Fruit fly (Drosophila melanogaster) whole organism, embryonic: ENCODE results near the gene CG5535.

Experiments
- Bgb ChIP-seq: fragments of 200-800 bp; sonication (Bioruptor generic); IDR thresholded peaks from 2 replicates; pipeline ENCODE4 v1.3.6; 2022; ENCODE audit warnings: missing biosample characterization, missing genetic modification characterization; ENCODE audit not compliant: partially characterized antibody
- BtbVII ChIP-seq: fragments of 200-800 bp; sonication (Bioruptor generic); optimal IDR thresholded peaks from 3 replicates; lab custom pipeline; 2017; ENCODE audit warnings: missing biosample characterization, mild to moderate bottlenecking, missing genetic modification characterization
- Bteb2 ChIP-seq: fragments of 200-800 bp; sonication (Bioruptor generic); optimal IDR thresholded peaks from 2 replicates; lab custom pipeline; 2016; ENCODE audit warnings: missing biosample characterization, missing genetic modification characterization
- CG10959 ChIP-seq: fragments of 200-800 bp; sonication (Bioruptor generic); IDR thresholded peaks from 2 replicates; pipeline ENCODE4 v1.3.6; 2022; ENCODE audit warnings: missing biosample characterization, missing genetic modification characterization
- CG11695 ChIP-seq: fragments of 200-800 bp; sonication (Bioruptor generic); IDR thresholded peaks from 3 replicates; pipeline ENCODE4 v1.3.6; 2022; ENCODE audit warnings: missing biosample characterization, missing genetic modification characterization
- CG11723 ChIP-seq: fragments of 200-800 bp; sonication (Bioruptor generic); optimal IDR thresholded peaks from 2 replicates; lab custom pipeline; 2017; ENCODE audit warnings: missing biosample characterization, mild to moderate bottlenecking, missing genetic modification characterization
- CG12391 ChIP-seq: fragments of 200-800 bp; sonication (Bioruptor generic); optimal IDR thresholded peaks from 3 replicates; lab custom pipeline; 2018; ENCODE audit warnings: missing biosample characterization, mild to moderate bottlenecking, missing genetic modification characterization, moderate library complexity
- CG18262 ChIP-seq: fragments of 200-800 bp; optimal IDR thresholded peaks from 3 replicates; lab custom pipeline; 2019; ENCODE audit warnings: missing biosample characterization, mild to moderate bottlenecking, missing genetic modification characterization, moderate library complexity
- CG2712 ChIP-seq: fragments of 200-800 bp; optimal IDR thresholded peaks from 3 replicates; lab custom pipeline; 2019; ENCODE audit warnings: missing biosample characterization, mild to moderate bottlenecking, missing genetic modification characterization, moderate library complexity
- CG31365 ChIP-seq: fragments of 200-800 bp; sonication (Bioruptor generic); optimal IDR thresholded peaks from 2 replicates; lab custom pipeline; 2018; ENCODE audit warnings: missing biosample characterization, mild to moderate bottlenecking, missing genetic modification characterization
- CG32532 ChIP-seq: fragments of 200-800 bp; sonication (Bioruptor generic); IDR thresholded peaks from 2 replicates; pipeline ENCODE4 v1.3.6; 2022; ENCODE audit warnings: missing biosample characterization, missing genetic modification characterization
- CG32772 ChIP-seq: fragments of 200-800 bp; sonication (Bioruptor generic); IDR thresholded peaks from 2 replicates; pipeline ENCODE4 v1.3.6; 2022; ENCODE audit warnings: missing biosample characterization, missing genetic modification characterization
- CG34376 ChIP-seq: fragments of 200-800 bp; sonication (Bioruptor generic); optimal IDR thresholded peaks from 2 replicates; lab custom pipeline; 2018; ENCODE audit warnings: missing biosample characterization, mild to moderate bottlenecking, missing genetic modification characterization
- CG4282 ChIP-seq: fragments of 200-800 bp; sonication (Bioruptor generic); optimal IDR thresholded peaks from 2 replicates; lab custom pipeline; 2016; ENCODE audit warnings: missing biosample characterization, missing genetic modification characterization
- CG43689 ChIP-seq: fragments of 200-800 bp; sonication (Bioruptor generic); IDR thresholded peaks from 2 replicates; pipeline ENCODE4 v1.3.6; 2022; ENCODE audit warnings: missing biosample characterization, missing genetic modification characterization
- CG6791 ChIP-seq: fragments of 200-800 bp; sonication (Bioruptor generic); IDR thresholded peaks from 3 replicates; pipeline ENCODE4 v1.3.6; 2022; ENCODE audit warnings: missing biosample characterization, missing genetic modification characterization; ENCODE audit not compliant: partially characterized antibody
- CG9215 ChIP-seq: fragments of 200-800 bp; sonication (Bioruptor generic); IDR thresholded peaks from 2 replicates; pipeline ENCODE4 v1.3.6; 2022; ENCODE audit warnings: missing biosample characterization, missing genetic modification characterization
- CG9817 ChIP-seq: fragments of 200-800 bp; sonication (Bioruptor generic); optimal IDR thresholded peaks from 2 replicates; lab custom pipeline; 2018; ENCODE audit warnings: missing biosample characterization, mild to moderate bottlenecking, missing genetic modification characterization, moderate library complexity
- CG9876 ChIP-seq: fragments of 200-800 bp; sonication (Bioruptor generic); optimal IDR thresholded peaks from 2 replicates; lab custom pipeline; 2016; ENCODE audit warnings: missing biosample characterization, missing genetic modification characterization
- Dip3 ChIP-seq: fragments of 200-800 bp; sonication (Bioruptor generic); optimal IDR thresholded peaks from 3 replicates; lab custom pipeline; 2016; ENCODE audit warnings: missing biosample characterization, missing genetic modification characterization
- GATAe ChIP-seq: fragments of 200-800 bp; sonication (Bioruptor generic); conservative IDR thresholded peaks from 2 replicates; pipeline ENCODE4 v1.3.6; 2022; ENCODE audit warnings: missing biosample characterization, missing genetic modification characterization
- Gsc ChIP-seq: fragments of 200-800 bp; sonication (Bioruptor generic); IDR thresholded peaks from 2 replicates; pipeline ENCODE4 v1.3.6; 2022; ENCODE audit warnings: missing biosample characterization, missing genetic modification characterization
- HLH3B ChIP-seq: fragments of 200-800 bp; sonication (Bioruptor generic); IDR thresholded peaks from 2 replicates; pipeline ENCODE4 v1.3.6; 2022; ENCODE audit warnings: missing biosample characterization, missing genetic modification characterization
- HLH54F ChIP-seq: fragments of 200-800 bp; sonication (Bioruptor generic); optimal IDR thresholded peaks from 3 replicates; lab custom pipeline; 2016; ENCODE audit warnings: missing biosample characterization, missing genetic modification characterization
- Hr3 ChIP-seq: fragments of 200-800 bp; sonication (Bioruptor generic); optimal IDR thresholded peaks from 3 replicates; lab custom pipeline; 2016; ENCODE audit warnings: missing biosample characterization, missing genetic modification characterization
- Hr39 ChIP-seq: fragments of >200 bp; optimal IDR thresholded peaks from 2 replicates; lab custom pipeline; 2017
- Hsf ChIP-seq: fragments of 200-800 bp; sonication (Bioruptor generic); optimal IDR thresholded peaks from 3 replicates; lab custom pipeline; 2016; ENCODE audit warnings: missing biosample characterization, missing genetic modification characterization
- MESR4 ChIP-seq: fragments of 200-800 bp; sonication (Bioruptor generic); optimal IDR thresholded peaks from 2 replicates; lab custom pipeline; 2018; ENCODE audit warnings: missing biosample characterization, mild to moderate bottlenecking, missing genetic modification characterization, moderate library complexity
- MTF-1 ChIP-seq: fragments of 200-800 bp; sonication (Bioruptor generic); optimal IDR thresholded peaks from 2 replicates; lab custom pipeline; 2018; ENCODE audit warnings: missing biosample characterization, mild to moderate bottlenecking, missing genetic modification characterization, borderline replicate concordance
- Ravus ChIP-seq: fragments of 200-800 bp; sonication (Bioruptor generic); IDR thresholded peaks from 2 replicates; pipeline ENCODE4 v1.3.6; 2022; ENCODE audit warnings: missing biosample characterization, missing genetic modification characterization
- Spps ChIP-seq: fragments of 200-800 bp; sonication (Bioruptor generic); optimal IDR thresholded peaks from 2 replicates; lab custom pipeline; 2018; ENCODE audit warnings: missing biosample characterization, mild to moderate bottlenecking, missing genetic modification characterization
- ac ChIP-seq: fragments of 200-800 bp; sonication (Bioruptor generic); optimal IDR thresholded peaks from 3 replicates; lab custom pipeline; 2017; ENCODE audit warnings: missing biosample characterization, mild to moderate bottlenecking, missing genetic modification characterization
- bab2 ChIP-seq: fragments of 200-800 bp; sonication (Bioruptor generic); optimal IDR thresholded peaks from 2 replicates; lab custom pipeline; 2016; ENCODE audit warnings: missing biosample characterization, missing genetic modification characterization
- chn ChIP-seq: fragments of 200-800 bp; sonication (Bioruptor generic); optimal IDR thresholded peaks from 2 replicates; lab custom pipeline; 2016; ENCODE audit warnings: missing biosample characterization, missing genetic modification characterization
- emc ChIP-seq: fragments of 200-800 bp; sonication (Bioruptor generic); optimal IDR thresholded peaks from 2 replicates; lab custom pipeline; 2016; ENCODE audit warnings: missing biosample characterization, missing genetic modification characterization
- gcm ChIP-seq: fragments of 200-800 bp; sonication (Bioruptor generic); optimal IDR thresholded peaks from 2 replicates; lab custom pipeline; 2019; ENCODE audit warnings: missing biosample characterization, mild to moderate bottlenecking, missing genetic modification characterization, moderate library complexity
- jing ChIP-seq: fragments of 200-800 bp; sonication (Bioruptor generic); optimal IDR thresholded peaks from 2 replicates; lab custom pipeline; 2018; ENCODE audit warnings: missing biosample characterization, mild to moderate bottlenecking, missing genetic modification characterization
- kah ChIP-seq: fragments of 200-800 bp; sonication (Bioruptor generic); optimal IDR thresholded peaks from 2 replicates; lab custom pipeline; 2018; ENCODE audit warnings: missing biosample characterization, mild to moderate bottlenecking, missing genetic modification characterization
- mam ChIP-seq: fragments of 200-800 bp; sonication (Bioruptor generic); optimal IDR thresholded peaks from 3 replicates; lab custom pipeline; 2016; ENCODE audit warnings: missing biosample characterization, missing genetic modification characterization
- mirr ChIP-seq: fragments of 200-800 bp; sonication (Bioruptor generic); optimal IDR thresholded peaks from 3 replicates; lab custom pipeline; 2018; ENCODE audit warnings: missing biosample characterization, mild to moderate bottlenecking, missing genetic modification characterization
- odd ChIP-seq: fragments of 200-800 bp; sonication (Bioruptor generic); optimal IDR thresholded peaks from 2 replicates; lab custom pipeline; 2017; ENCODE audit warnings: missing biosample characterization, mild to moderate bottlenecking, missing genetic modification characterization
- pan ChIP-seq, 4 experiments: fragments of >200 bp in 3 of 4; fragments of 200-800 bp in 1 of 4; sonication (Bioruptor generic) in 1 of 4; optimal IDR thresholded peaks in 3 of 4; IDR thresholded peaks in 1 of 4; 2 replicates each; pipeline versions ENCODE4 v1.3.6 to Lab custom; 2017 to 2022; ENCODE audit warnings: missing biosample characterization in 2 of 4, missing genetic modification characterization in 2 of 4, mixed read lengths in 1 of 4
- phol ChIP-seq: fragments of 200-800 bp; sonication (Bioruptor generic); optimal IDR thresholded peaks from 3 replicates; lab custom pipeline; 2018; ENCODE audit warnings: missing biosample characterization, mild to moderate bottlenecking, missing genetic modification characterization, moderate library complexity
- sob ChIP-seq: fragments of 200-800 bp; sonication (Bioruptor generic); IDR thresholded peaks from 2 replicates; pipeline ENCODE4 v1.3.6; 2022; ENCODE audit warnings: missing biosample characterization, missing genetic modification characterization
- ssp ChIP-seq: fragments of 200-800 bp; sonication (Bioruptor generic); IDR thresholded peaks from 2 replicates; pipeline ENCODE4 v1.3.6; 2022; ENCODE audit warnings: missing biosample characterization, missing genetic modification characterization
- ttk ChIP-seq: fragments of 200-800 bp; sonication (Bioruptor generic); IDR thresholded peaks from 2 replicates; pipeline ENCODE4 v2.1.2; 2022; ENCODE audit warnings: missing biosample characterization, missing genetic modification characterization
- vnd ChIP-seq: fragments of 200-800 bp; sonication (Bioruptor generic); IDR thresholded peaks from 3 replicates; pipeline ENCODE4 v1.3.6; 2022; ENCODE audit warnings: missing biosample characterization, missing genetic modification characterization; ENCODE audit not compliant: partially characterized antibody
- wdn ChIP-seq: fragments of 200-800 bp; sonication (Bioruptor generic); IDR thresholded peaks from 2 replicates; pipeline ENCODE4 v1.3.6; 2022; ENCODE audit warnings: missing biosample characterization, missing genetic modification characterization

The CG5535 gene

dm6 chr3L:17856655-17857479, at the start of gene CG5535 (continued):
- peak; percentile 56 for TF ChIP-seq Hsf (GFP tag; lab: Kevin White, UChicago)
- peak; percentile 71 for TF ChIP-seq CG32532 (GFP tag; lab: Robert Waterston, UW)
- TF ChIP-seq CG4282 (GFP tag; lab: Kevin White, UChicago), result no peak
- TF ChIP-seq Ravus (GFP tag; lab: Robert Waterston, UW), result peak; percentile 8; the same call in 1 of the 2 replicates
- TF ChIP-seq CG11695 (GFP tag; lab: Robert Waterston, UW), result peak; percentile 44; the same call in 1 of the 3 replicates
- peak; percentile 86 for TF ChIP-seq CG2712 (tag; lab: Kevin White, UChicago)
- peak; percentile 84 for TF ChIP-seq phol (tag; lab: Kevin White, UChicago)
- TF ChIP-seq bab2 (GFP tag; lab: Kevin White, UChicago), result peak; percentile 41
- 0 out of 2 replicates have a peak, but pooled peaks have one; percentile 19 for TF ChIP-seq CG43689 (GFP tag; lab: Robert Waterston, UW)
- TF ChIP-seq Spps (tag; lab: Kevin White, UChicago), result peak; percentile 26
- peak; percentile 52; the same call in 1 of the 3 replicates for TF ChIP-seq CG6791 (GFP tag; lab: Robert Waterston, UW)
- TF ChIP-seq Gsc, result no peak
- TF ChIP-seq ssp, result peak; percentile 34; the same call in 1 of the 2 replicates
- TF ChIP-seq CG31365 (tag; lab: Kevin White, UChicago), result peak; percentile 43
- peak; percentile 59 for TF ChIP-seq MTF-1
- TF ChIP-seq Dip3, result peak; percentile 17
- TF ChIP-seq mam (GFP tag; lab: Kevin White, UChicago), result peak; percentile 57
- TF ChIP-seq BtbVII, result peak; percentile 79
- TF ChIP-seq ttk (GFP tag; lab: Robert Waterston, UW), result peak; percentile 54
- TF ChIP-seq Bgb (GFP tag; lab: Robert Waterston, UW), result no peak
- TF ChIP-seq jing (GFP tag; lab: Kevin White, UChicago), result no peak
- peak; percentile 85 for TF ChIP-seq Hr3 (GFP tag; lab: Kevin White, UChicago)
- TF ChIP-seq MESR4 (GFP tag; lab: Kevin White, UChicago), result peak; percentile 9
- TF ChIP-seq Hr39 (lab: Kevin White, UChicago), result no peak
- peak; percentile 68 for TF ChIP-seq gcm (GFP tag; lab: Kevin White, UChicago)
- TF ChIP-seq pan (optimal IDR thresholded peaks at IDR 0.05; lab: Kevin White, UChicago), result no peak
- TF ChIP-seq pan (GFP tag; optimal IDR thresholded peaks at IDR 0.05 in 1 of 2, IDR thresholded peaks at IDR 0.05 in 1 of 2), result peak in 1 of 2 experiments; percentile 61
- no peak; the same call in 1 of the 2 replicates for TF ChIP-seq CG32772 (GFP tag; lab: Robert Waterston, UW)
- TF ChIP-seq kah (GFP tag; lab: Kevin White, UChicago), result no peak
- TF ChIP-seq odd (GFP tag; lab: Kevin White, UChicago), result peak; percentile 85
- TF ChIP-seq HLH54F (GFP tag; lab: Kevin White, UChicago), result peak; percentile 43
- no peak for TF ChIP-seq ac (GFP tag; lab: Kevin White, UChicago)
- TF ChIP-seq Bteb2 (GFP tag; lab: Kevin White, UChicago), result peak; percentile 15
- peak; percentile 49 for TF ChIP-seq CG34376 (GFP tag; lab: Kevin White, UChicago)
- TF ChIP-seq CG18262 (tag; lab: Kevin White, UChicago), result peak; percentile 96
- peak; percentile 77 for TF ChIP-seq sob
- peak; percentile 49; the same call in 1 of the 2 replicates for TF ChIP-seq CG10959
- TF ChIP-seq CG12391, result peak; percentile 88
- peak; percentile 48 for TF ChIP-seq chn
- TF ChIP-seq CG9876 (GFP tag; lab: Kevin White, UChicago), result peak; percentile 28
- peak; percentile 76 for TF ChIP-seq wdn (GFP tag; lab: Robert Waterston, UW)
- TF ChIP-seq emc (GFP tag; lab: Kevin White, UChicago), result no peak
- TF ChIP-seq CG11723 (GFP tag; lab: Kevin White, UChicago), result peak; percentile 78
- peak; percentile 58 for TF ChIP-seq CG9215 (GFP tag; lab: Robert Waterston, UW)
- peak; percentile 45; the same call in 1 of the 2 replicates for TF ChIP-seq HLH3B
- TF ChIP-seq CG9817, result peak; percentile 49
- no peak for TF ChIP-seq vnd (GFP tag; lab: Robert Waterston, UW)
- peak; percentile 36 for TF ChIP-seq mirr (GFP tag; lab: Kevin White, UChicago)
- no peak; the same call in 1 of the 2 replicates for TF ChIP-seq GATAe
